Worm (Caenorhabditis elegans): ENCODE data around the gene snap-29.

ce11 chrIII:8824556-8824955, 48.5 kb downstream of the snap-29 start:
- TF ChIP-seq pqm-1 (tag; optimal IDR thresholded peaks at IDR 0.05): no peak
- TF ChIP-seq zfp-2 (tag; optimal IDR thresholded peaks at IDR 0.05): no peak
- TF ChIP-seq attf-4 (tag; optimal IDR thresholded peaks at IDR 0.05): no peak
- no peak for TF ChIP-seq lin-39 (tag; optimal IDR thresholded peaks at IDR 0.05)
- TF ChIP-seq T26A8.4 (GFP tag; IDR thresholded peaks at IDR 0.05): no peak
- no peak for TF ChIP-seq ztf-11 (tag; optimal IDR thresholded peaks at IDR 0.05)
- TF ChIP-seq nhr-28 (tag; optimal IDR thresholded peaks at IDR 0.05): no peak
- no peak for TF ChIP-seq skn-1 (tag; optimal IDR thresholded peaks at IDR 0.05)
- no peak for TF ChIP-seq jun-1 (tag; optimal IDR thresholded peaks at IDR 0.05)
